Worm (Caenorhabditis elegans): ENCODE measurements around the gene K08B5.1.

DNA sequence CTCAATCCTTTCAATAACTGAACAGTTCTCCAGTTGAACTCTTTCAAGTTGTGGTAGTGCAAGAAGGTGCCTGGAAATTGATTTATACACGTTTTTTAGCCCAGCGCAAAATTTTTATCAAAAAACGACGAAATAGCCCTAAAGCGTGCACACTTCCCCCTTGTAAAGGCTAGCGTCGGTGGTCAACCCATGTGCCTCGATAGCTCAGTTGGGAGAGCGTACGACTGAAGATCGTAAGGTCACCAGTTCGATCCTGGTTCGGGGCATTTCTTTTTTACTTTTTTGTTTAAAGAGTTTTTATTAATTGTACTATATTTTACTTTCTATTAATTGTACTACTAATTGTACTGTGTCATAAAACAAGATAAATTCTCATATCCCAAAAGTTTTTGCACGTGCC lies 6.9 kb upstream of the K08B5.1 start:
- no peak for TF ChIP-seq ZK546.5 (tag; optimal IDR thresholded peaks at IDR 0.05)
- TF ChIP-seq nhr-25 (tag; optimal IDR thresholded peaks at IDR 0.05): no peak
- TF ChIP-seq ztf-4 (tag; optimal IDR thresholded peaks at IDR 0.05): no peak
- TF ChIP-seq aly-2 (tag; optimal IDR thresholded peaks at IDR 0.05): no peak
- TF ChIP-seq unc-39 (tag; optimal IDR thresholded peaks at IDR 0.05): no peak
- TF ChIP-seq mdl-1 (tag; optimal IDR thresholded peaks at IDR 0.05): no peak
- no peak for TF ChIP-seq nhr-28 (tag; optimal IDR thresholded peaks at IDR 0.05)
- TF ChIP-seq nhr-77 (tag; optimal IDR thresholded peaks at IDR 0.05): no peak
- TF ChIP-seq ama-1 (optimal IDR thresholded peaks at IDR 0.05): no peak

All from whole organism, L3 larva.